Worm (Caenorhabditis elegans): ENCODE results near the gene dod-17.

- TF ChIP-seq tab-1 (GFP tag; IDR thresholded peaks at IDR 0.05) (no peak), ref-1 (GFP tag; conservative IDR thresholded peaks at IDR 0.05) (no peak), T22C8.4 (GFP tag; IDR thresholded peaks at IDR 0.05) (no peak)
These were observed 14.5 kb downstream of the dod-17 start for ce11 chrIV:12990638-12991037.
